Worm (Caenorhabditis elegans) whole organism, L4 larva: ENCODE data around the gene T23F6.2.
"Not testable (repeated sequence)": the region's sequence is repeated elsewhere in the genome, so short reads cannot be mapped to it uniquely, and the experiment has no call there.

Experiments used
- F44E2.7 ChIP-seq: fragments of 200-800 bp; sonication (Bioruptor generic); IDR thresholded peaks from 2 replicates; pipeline ENCODE4 v2.1.2; 2022; ENCODE audit warnings: missing genetic modification characterization, missing compliant biosample characterization
- R02D3.7 ChIP-seq: fragments of 150-350 bp; sonication (generic microtip); optimal IDR thresholded peaks from 3 replicates; lab custom pipeline; 2014; ENCODE audit warnings: missing biosample characterization, missing genetic modification characterization
- T26A8.4 ChIP-seq: fragments of 200-800 bp; sonication (Bioruptor generic); IDR thresholded peaks from 2 replicates; pipeline ENCODE4 v1.3.6; 2022; ENCODE audit warnings: missing genetic modification characterization, missing compliant biosample characterization
- Y48G9A.11 ChIP-seq: fragments of 200-800 bp; sonication (Bioruptor generic); IDR thresholded peaks from 2 replicates; pipeline ENCODE4 v1.3.6; 2022; ENCODE audit warnings: missing genetic modification reagents, missing genetic modification characterization, missing compliant biosample characterization
- aha-1 ChIP-seq: fragments of 150-350 bp; peaks from one replicate; lab custom pipeline; 2014; ENCODE audit warnings: missing biosample characterization, missing genetic modification characterization
- ces-1 ChIP-seq: fragments of 150-350 bp; sonication (generic microtip); optimal IDR thresholded peaks from 4 replicates; lab custom pipeline; 2014; ENCODE audit warnings: missing biosample characterization, missing genetic modification reagents, missing genetic modification characterization
- cey-2 ChIP-seq: sonication (generic microtip); optimal IDR thresholded peaks from 3 replicates; lab custom pipeline; 2017; ENCODE audit warnings: missing genetic modification characterization, mild to moderate bottlenecking, missing compliant biosample characterization, antibody characterized with exemption, borderline replicate concordance; ENCODE audit not compliant: insufficient read depth
- daf-19 ChIP-seq: fragments of 200-800 bp; sonication (Bioruptor generic); conservative IDR thresholded peaks from 2 replicates; pipeline ENCODE4 v1.3.6; 2022; ENCODE audit warnings: missing genetic modification characterization, missing compliant biosample characterization
- dpl-1 ChIP-seq: fragments of 150-350 bp; optimal IDR thresholded peaks from 2 replicates; lab custom pipeline; 2014; ENCODE audit warnings: missing biosample characterization, missing genetic modification reagents, missing genetic modification characterization
- duxl-1 ChIP-seq: sonication (generic microtip); optimal IDR thresholded peaks from 2 replicates; lab custom pipeline; 2016; ENCODE audit warnings: mild to moderate bottlenecking, missing genetic modification characterization, moderate library complexity, missing compliant biosample characterization; ENCODE audit not compliant: poor library complexity
- lim-7 ChIP-seq: fragments of 200-800 bp; sonication (Bioruptor generic); IDR thresholded peaks from 2 replicates; pipeline ENCODE4 v1.3.6; 2022; ENCODE audit warnings: missing genetic modification characterization, missing compliant biosample characterization
- lin-1 ChIP-seq: fragments of 200-800 bp; sonication (Bioruptor generic); IDR thresholded peaks from 2 replicates; pipeline ENCODE4 v1.3.6; 2022; ENCODE audit warnings: missing genetic modification reagents, missing genetic modification characterization, missing compliant biosample characterization
- lsy-2 ChIP-seq, 2 experiments: fragments of 150-350 bp in 1 of 2; sonication (generic microtip) in 1 of 2; optimal IDR thresholded peaks; 2 replicates each; lab custom pipeline; 2014 to 2017; ENCODE audit warnings: missing biosample characterization in 2 of 2, missing genetic modification characterization in 2 of 2
- madf-9 ChIP-seq: fragments of 200-800 bp; sonication (Bioruptor generic); conservative IDR thresholded peaks from 2 replicates; pipeline ENCODE4 v1.3.6; 2022; ENCODE audit warnings: missing genetic modification reagents, missing genetic modification characterization, missing compliant biosample characterization
- mdt-29 ChIP-seq: fragments of 200-800 bp; sonication (Bioruptor generic); IDR thresholded peaks from 2 replicates; pipeline ENCODE4 v1.3.6; 2022; ENCODE audit warnings: missing genetic modification reagents, missing genetic modification characterization, missing compliant biosample characterization
- mes-2 ChIP-seq: sonication (generic microtip); optimal IDR thresholded peaks from 2 replicates; lab custom pipeline; 2016; ENCODE audit warnings: missing genotype, mild to moderate bottlenecking, missing genetic modification characterization, missing compliant biosample characterization; ENCODE audit not compliant: poor library complexity, severe bottlenecking
- mxl-2 ChIP-seq: fragments of 200-800 bp; sonication (Bioruptor generic); conservative IDR thresholded peaks from 2 replicates; pipeline ENCODE4 v1.3.6; 2022; ENCODE audit warnings: missing genetic modification reagents, missing genetic modification characterization, missing compliant biosample characterization
- nhr-237 ChIP-seq: sonication (generic microtip); optimal IDR thresholded peaks from 2 replicates; lab custom pipeline; 2017; ENCODE audit warnings: missing biosample characterization, missing genetic modification characterization
- nhr-25 ChIP-seq: sonication (generic microtip); optimal IDR thresholded peaks from 2 replicates; lab custom pipeline; 2017; ENCODE audit warnings: missing genetic modification characterization, mild to moderate bottlenecking, missing compliant biosample characterization, antibody characterized with exemption, moderate library complexity, borderline replicate concordance; ENCODE audit not compliant: insufficient read depth
- nhr-28 ChIP-seq: fragments of 150-350 bp; optimal IDR thresholded peaks from 2 replicates; lab custom pipeline; 2014; ENCODE audit warnings: missing biosample characterization, missing genetic modification characterization
- nhr-42 ChIP-seq: fragments of 200-800 bp; sonication (Bioruptor generic); IDR thresholded peaks from 2 replicates; pipeline ENCODE4 v1.3.6; 2022; ENCODE audit warnings: missing genetic modification characterization, missing compliant biosample characterization
- nhr-6 ChIP-seq: fragments of 150-350 bp; optimal IDR thresholded peaks from 2 replicates; lab custom pipeline; 2014; ENCODE audit warnings: missing biosample characterization, missing genetic modification characterization
- nhr-76 ChIP-seq: fragments of 150-350 bp; optimal IDR thresholded peaks from 2 replicates; lab custom pipeline; 2014; ENCODE audit warnings: missing biosample characterization, missing genetic modification characterization
- nhr-77 ChIP-seq: fragments of 150-350 bp; optimal IDR thresholded peaks from 2 replicates; lab custom pipeline; 2014; ENCODE audit warnings: missing biosample characterization, missing genetic modification characterization
- pha-4 ChIP-seq, 2 experiments: fragments of 150-350 bp in 1 of 2; fragments of 200-800 bp in 1 of 2; sonication (Bioruptor generic) in 1 of 2; IDR thresholded peaks in 1 of 2; optimal IDR thresholded peaks in 1 of 2; 2 replicates each; pipeline versions ENCODE4 v1.3.6 to Lab custom; 2014 to 2022; ENCODE audit warnings: missing genetic modification characterization in 2 of 2, missing genetic modification reagents in 2 of 2, missing biosample characterization in 1 of 2, missing compliant biosample characterization in 1 of 2
- pqm-1 ChIP-seq: sonication (generic microtip); optimal IDR thresholded peaks from 2 replicates; lab custom pipeline; 2017; ENCODE audit warnings: missing biosample characterization, missing genetic modification characterization
- rbr-2 ChIP-seq: sonication (generic microtip); optimal IDR thresholded peaks from 2 replicates; lab custom pipeline; 2016; ENCODE audit warnings: missing genotype, missing genetic modification characterization, missing compliant biosample characterization
- saeg-2 ChIP-seq: fragments of 200-800 bp; sonication (Bioruptor generic); IDR thresholded peaks from 2 replicates; pipeline ENCODE4 v1.3.6; 2022; ENCODE audit warnings: missing genetic modification reagents, missing genetic modification characterization, missing compliant biosample characterization
- sdz-12 ChIP-seq: fragments of 200-800 bp; sonication (Bioruptor generic); optimal IDR thresholded peaks from 2 replicates; lab custom pipeline; 2018; ENCODE audit warnings: mild to moderate bottlenecking, missing genetic modification characterization, missing compliant biosample characterization
- unc-130 ChIP-seq: sonication (generic microtip); optimal IDR thresholded peaks from 2 replicates; lab custom pipeline; 2016; ENCODE audit warnings: missing genetic modification reagents, missing genetic modification characterization, missing compliant biosample characterization
- unc-62 ChIP-seq, 3 experiments: fragments of 150-350 bp in 1 of 3; sonication (generic microtip); optimal IDR thresholded peaks in 2 of 3; peaks in 1 of 3; 1 replicate in 1 of 3; 2 replicates in 2 of 3; lab custom pipeline; 2014 to 2017; ENCODE audit warnings: missing biosample characterization in 3 of 3, missing genetic modification characterization in 3 of 3, missing genetic modification reagents in 3 of 3, missing genotype in 1 of 3
- zfp-3 ChIP-seq: fragments of 200-800 bp; sonication (Bioruptor generic); conservative IDR thresholded peaks from 2 replicates; pipeline ENCODE4 v1.3.6; 2022; ENCODE audit warnings: missing genetic modification reagents, missing genetic modification characterization, missing compliant biosample characterization

T23F6.2 gene

ce11 chrIV:12721106-12721505, at the start of gene T23F6.2:
Gene T23F6.2, plus strand, starts transcription at chrIV:12721356.
- no peak for TF ChIP-seq R02D3.7 (tag; lab: Kevin White, UChicago)
- peak; percentile 0 for TF ChIP-seq nhr-28 (tag; lab: Kevin White, UChicago)
- no peak for TF ChIP-seq nhr-6 (tag; lab: Kevin White, UChicago)
- TF ChIP-seq aha-1 = peak; percentile 44
- TF ChIP-seq nhr-77 (tag; lab: Kevin White, UChicago) = no peak
- TF ChIP-seq, all 104 proteins: peak for 2

ce11 chrIV:12674700-12675099, 46.5 kb upstream of the T23F6.2 start, which contains the start of gene T23B5.4:
Gene T23B5.4, plus strand, starts transcription at chrIV:12675000.
- TF ChIP-seq rbr-2 (tag; lab: Kevin White, UChicago) = no peak
- TF ChIP-seq pqm-1 (tag; lab: Kevin White, UChicago) = no peak
- no peak for TF ChIP-seq madf-9 (GFP tag; lab: Robert Waterston, UW)
- TF ChIP-seq duxl-1 = no peak
- TF ChIP-seq nhr-42 (GFP tag; lab: Robert Waterston, UW) = no peak
- no peak for TF ChIP-seq ces-1
- no peak for TF ChIP-seq unc-130 (GFP tag; lab: Kevin White, UChicago)
- TF ChIP-seq daf-19 (GFP tag; lab: Robert Waterston, UW) = no peak
- no peak for TF ChIP-seq cey-2
- TF ChIP-seq nhr-28 (tag; lab: Kevin White, UChicago) = no peak
- no peak for TF ChIP-seq sdz-12
- TF ChIP-seq mxl-2 (GFP tag; lab: Robert Waterston, UW) = no peak
- no peak for TF ChIP-seq Y48G9A.11 (GFP tag; lab: Robert Waterston, UW)
- no peak for TF ChIP-seq nhr-76 (tag; lab: Kevin White, UChicago)
- TF ChIP-seq nhr-237 (tag; lab: Kevin White, UChicago) = no peak
- TF ChIP-seq lim-7 = no peak
- no peak for TF ChIP-seq mes-2 (tag; lab: Kevin White, UChicago)
- no peak for TF ChIP-seq F44E2.7 (GFP tag; lab: Robert Waterston, UW)
- TF ChIP-seq lin-1 (GFP tag; lab: Robert Waterston, UW) = no peak

- TF ChIP-seq zfp-3, Y48G9A.11, saeg-2 (GFP tag; lab: Robert Waterston, UW): not testable (repeated sequence)
These were observed 44.0 kb upstream of the T23F6.2 start, which contains the start of gene T23B5.6 for ce11 chrIV:12677137-12677536. Gene T23B5.6, minus strand, starts transcription at chrIV:12677237.

- no peak for TF ChIP-seq madf-9 (GFP tag; lab: Robert Waterston, UW)
- TF ChIP-seq unc-62 (GFP tag; optimal IDR thresholded peaks at IDR 0.05 in 1 of 2; lab: Kevin White, UChicago) = no peak
- no peak for TF ChIP-seq unc-62 (tag; optimal IDR thresholded peaks at IDR 0.05; lab: Kevin White, UChicago)
- TF ChIP-seq dpl-1 (GFP tag; lab: Kevin White, UChicago) = peak; percentile 68
- TF ChIP-seq lsy-2 (tag; optimal IDR thresholded peaks at IDR 0.05; lab: Kevin White, UChicago) = peak in 1 of 2 experiments; percentile 16
These were observed 36.8 kb upstream of the T23F6.2 start, which contains the start of gene prmt-9 for ce11 chrIV:12684341-12684740. Gene prmt-9, minus strand, starts transcription at chrIV:12684378.

ce11 chrIV:12684826-12685594, 36.1 kb upstream of the T23F6.2 start:
- TF ChIP-seq aha-1 = peak; percentile 16
- TF ChIP-seq mdt-29 = no peak
- peak in 1 of 2 experiments; percentile 11 for TF ChIP-seq unc-62 (GFP tag; optimal IDR thresholded peaks at IDR 0.05 in 1 of 2; lab: Kevin White, UChicago)
- no peak for TF ChIP-seq unc-62 (tag; optimal IDR thresholded peaks at IDR 0.05; lab: Kevin White, UChicago)
- no peak for TF ChIP-seq pha-4 (GFP tag; IDR thresholded peaks at IDR 0.05; lab: Robert Waterston, UW)
- no peak for TF ChIP-seq pha-4 (tag; optimal IDR thresholded peaks at IDR 0.05; lab: Kevin White, UChicago)
- no peak for TF ChIP-seq nhr-25
- TF ChIP-seq T26A8.4 (GFP tag; lab: Robert Waterston, UW) = no peak
